Fruit fly (Drosophila melanogaster): ENCODE data around the gene JMJD6.

The JMJD6 gene

DNA sequence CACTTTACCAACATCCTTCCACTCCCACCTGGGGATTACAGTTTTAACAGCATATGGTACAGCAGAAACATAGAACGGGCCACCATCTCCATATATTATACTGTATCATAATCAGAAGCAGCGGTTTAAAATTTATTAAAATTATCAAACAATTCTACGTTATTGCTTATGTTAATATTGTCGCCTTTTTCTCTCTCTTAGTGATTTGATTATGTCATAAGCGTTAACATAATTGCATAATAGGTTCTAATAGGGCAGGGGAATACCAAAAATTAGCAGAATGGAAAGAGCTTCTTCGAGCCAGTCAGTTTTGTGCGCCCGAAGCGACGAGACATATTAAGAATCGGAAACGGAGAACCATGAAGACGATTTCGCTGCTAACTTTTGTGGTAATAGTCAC, 30.5 kb downstream of the JMJD6 start, which contains the start of gene CG13862 (continued):
- no peak for TF ChIP-seq luna (GFP tag; optimal IDR thresholded peaks at IDR 0.05)

DNA sequence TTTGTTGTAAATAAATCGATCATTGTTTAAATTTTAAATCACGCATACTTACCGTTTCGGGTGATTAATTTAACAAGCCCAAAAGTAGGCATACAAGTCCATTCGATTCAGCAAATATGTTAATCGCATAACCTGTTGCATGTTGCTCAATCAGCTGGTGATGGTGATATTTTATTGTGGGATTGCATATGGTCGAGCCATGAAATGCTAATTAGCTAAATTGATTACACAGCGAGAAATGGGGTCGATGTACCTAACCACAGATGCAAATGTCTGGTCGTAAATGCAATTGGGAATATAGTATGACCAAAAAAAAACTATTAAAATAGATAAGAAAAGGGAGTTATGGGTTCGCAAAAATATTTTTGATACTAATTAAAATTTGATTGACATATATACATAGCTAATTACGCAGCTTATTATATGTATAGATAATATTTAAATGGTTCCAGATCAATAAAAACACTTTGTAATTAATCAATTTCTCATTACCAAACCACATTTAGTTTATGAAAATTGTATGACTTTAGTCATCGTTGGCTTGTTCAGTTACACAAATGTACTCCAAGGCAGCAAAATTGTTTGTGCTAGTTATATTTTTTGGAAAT, 31.6 kb downstream of the JMJD6 start, which contains the start of gene CG33721:
TSS of gene CG33721 (plus strand) at position 558 of the 608 bp plus-strand sequence.
- no peak for TF ChIP-seq fd64A (GFP tag; optimal IDR thresholded peaks at IDR 0.05)
- TF ChIP-seq oc (tag; optimal IDR thresholded peaks at IDR 0.05) = peak; percentile 18
- TF ChIP-seq Hsf (GFP tag; optimal IDR thresholded peaks at IDR 0.05) = no peak
- no peak for TF ChIP-seq Taf1 (GFP tag; IDR thresholded peaks at IDR 0.05)
- no peak for TF ChIP-seq jigr1 (GFP tag; IDR thresholded peaks at IDR 0.05)
- TF ChIP-seq abd-A (tag; optimal IDR thresholded peaks at IDR 0.05) = peak; percentile 72
- TF ChIP-seq vvl (GFP tag; IDR thresholded peaks at IDR 0.05) = peak; percentile 83
- no peak for TF ChIP-seq Hr3 (GFP tag; optimal IDR thresholded peaks at IDR 0.05)
- no peak for TF ChIP-seq CG4820 (GFP tag; optimal IDR thresholded peaks at IDR 0.05)
- no peak for TF ChIP-seq CG6765 (GFP tag; optimal IDR thresholded peaks at IDR 0.05)
- no peak for TF ChIP-seq Dek (tag; optimal IDR thresholded peaks at IDR 0.05)
- TF ChIP-seq Fer2 (tag; optimal IDR thresholded peaks at IDR 0.05) = no peak
- no peak for TF ChIP-seq Meics (GFP tag; optimal IDR thresholded peaks at IDR 0.05)
- no peak for TF ChIP-seq Atf-2 (GFP tag; optimal IDR thresholded peaks at IDR 0.05)
- TF ChIP-seq CG34376 (GFP tag; optimal IDR thresholded peaks at IDR 0.05) = no peak
- TF ChIP-seq dmrt11E (tag; optimal IDR thresholded peaks at IDR 0.05) = no peak
- TF ChIP-seq Ets65A (GFP tag) = peak; percentile 78
- no peak for TF ChIP-seq CG4424 (GFP tag; optimal IDR thresholded peaks at IDR 0.05)
- TF ChIP-seq kni (GFP tag; optimal IDR thresholded peaks at IDR 0.05) = no peak
- TF ChIP-seq Awh (GFP tag; IDR thresholded peaks at IDR 0.05) = peak; percentile 72; the same call in 1 of the 2 replicates
- TF ChIP-seq gce (GFP tag; IDR thresholded peaks at IDR 0.05) = no peak
- no peak for TF ChIP-seq dpn (GFP tag; optimal IDR thresholded peaks at IDR 0.05)
- TF ChIP-seq ken (GFP tag; IDR thresholded peaks at IDR 0.05) = no peak
- TF ChIP-seq CG1792 (GFP tag; optimal IDR thresholded peaks at IDR 0.05) = no peak
- TF ChIP-seq Dip3 (GFP tag; optimal IDR thresholded peaks at IDR 0.05) = no peak
- TF ChIP-seq Nf-YB (GFP tag; optimal IDR thresholded peaks at IDR 0.05) = no peak
- no peak for TF ChIP-seq tx (GFP tag; optimal IDR thresholded peaks at IDR 0.05)
- TF ChIP-seq sd (tag; optimal IDR thresholded peaks at IDR 0.05) = peak; percentile 20
- TF ChIP-seq Vsx1 (GFP tag; optimal IDR thresholded peaks at IDR 0.05) = peak; percentile 66
- TF ChIP-seq slou (GFP tag; optimal IDR thresholded peaks at IDR 0.05) = no peak

DNA sequence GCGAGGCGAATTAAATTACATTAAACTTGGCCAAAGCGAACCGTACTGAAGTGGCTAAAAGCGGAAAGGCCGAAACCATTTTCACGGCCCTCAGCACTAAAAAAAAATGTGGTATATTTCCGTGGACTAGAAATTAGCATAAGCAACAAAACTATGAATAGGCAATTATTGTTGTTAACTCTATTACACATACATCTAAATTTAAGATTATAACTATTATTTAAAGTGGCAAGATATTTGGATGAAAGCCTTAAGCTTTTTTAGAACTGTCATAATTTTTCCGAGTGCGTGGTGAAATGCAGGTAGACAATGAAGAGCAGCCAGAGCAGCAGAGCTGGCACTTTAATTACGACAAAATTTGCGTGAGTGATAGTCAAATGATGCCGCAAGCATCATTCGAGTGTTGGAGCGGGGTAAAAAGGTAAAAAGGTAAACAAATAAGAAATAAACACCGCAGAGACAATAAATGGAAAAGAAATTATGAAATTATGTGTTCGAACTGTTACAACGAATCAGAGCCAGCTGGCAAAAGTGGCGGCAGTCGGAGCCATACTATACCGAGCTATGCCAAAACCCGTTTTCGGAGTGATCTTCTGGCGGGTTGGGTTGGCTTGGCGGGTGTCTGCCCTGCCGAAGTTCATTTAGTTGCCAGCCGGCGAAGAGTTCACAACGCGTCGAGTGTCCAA, 33.4 kb downstream of the JMJD6 start, which contains the start of gene CG7080:
TSS of gene CG7080 (plus strand) at position 636 of the 686 bp plus-strand sequence.
- TF ChIP-seq pan (optimal IDR thresholded peaks at IDR 0.05) (no peak), pan (GFP tag; optimal IDR thresholded peaks at IDR 0.05 in 1 of 2, IDR thresholded peaks at IDR 0.05 in 1 of 2) (peak in 1 of 2 experiments; percentile 15), CG32772 (GFP tag; IDR thresholded peaks at IDR 0.05) (0 out of 2 replicates have a peak, but pooled peaks have one; percentile 41), emc (GFP tag; optimal IDR thresholded peaks at IDR 0.05) (no peak), Mad (GFP tag; optimal IDR thresholded peaks at IDR 0.05) (no peak), prd (optimal IDR thresholded peaks at IDR 0.05) (no peak), prd (GFP tag; IDR thresholded peaks at IDR 0.05) (peak; percentile 25; the same call in 1 of the 3 replicates), sisA (GFP tag; IDR thresholded peaks at IDR 0.05) (0 out of 2 replicates have a peak, but pooled peaks have one; percentile 25), ATbp (GFP tag; optimal IDR thresholded peaks at IDR 0.05) (peak; percentile 38), CG16779 (GFP tag; IDR thresholded peaks at IDR 0.05) (no peak), aop (GFP tag; IDR thresholded peaks at IDR 0.05) (no peak), NK7.1 (GFP tag; optimal IDR thresholded peaks at IDR 0.05) (no peak), stc (GFP tag; IDR thresholded peaks at IDR 0.05) (peak; percentile 62), Ptx1 (GFP tag; IDR thresholded peaks at IDR 0.05) (0 out of 2 replicates have a peak, but pooled peaks have one; percentile 32), CG1603 (tag; optimal IDR thresholded peaks at IDR 0.05) (peak; percentile 48), fd96Cb (tag; optimal IDR thresholded peaks at IDR 0.05) (peak; percentile 50), row (GFP tag; IDR thresholded peaks at IDR 0.05) (peak; percentile 42; the same call in 1 of the 3 replicates), ERR (GFP tag; optimal IDR thresholded peaks at IDR 0.05) (no peak), CG30403 (GFP tag; optimal IDR thresholded peaks at IDR 0.05) (peak; percentile 29)

All from whole organism, embryonic.